Fruit fly (Drosophila melanogaster): ENCODE measurements around the gene PAN3.

- TF ChIP-seq psq (GFP tag; optimal IDR thresholded peaks at IDR 0.05) (no peak), rgr (GFP tag; optimal IDR thresholded peaks at IDR 0.05) (no peak), Abd-B (GFP tag; optimal IDR thresholded peaks at IDR 0.05) (no peak), Rel (GFP tag; optimal IDR thresholded peaks at IDR 0.05) (no peak), Rel (tag; optimal IDR thresholded peaks at IDR 0.05) (no peak), Hr83 (GFP tag; optimal IDR thresholded peaks at IDR 0.05; ENCODE audit: poor library complexity, severe bottlenecking) (no peak), Sp1 (GFP tag; optimal IDR thresholded peaks at IDR 0.05) (no peak), Dfd (GFP tag; optimal IDR thresholded peaks at IDR 0.05) (no peak), fru (GFP tag; optimal IDR thresholded peaks at IDR 0.05) (no peak)
Measured at dm6 chr3L:3054099-3054498, 16.8 kb upstream of the PAN3 start.
